Worm (Caenorhabditis elegans): ENCODE results near the gene apc-10.

Gene apc-10

DNA sequence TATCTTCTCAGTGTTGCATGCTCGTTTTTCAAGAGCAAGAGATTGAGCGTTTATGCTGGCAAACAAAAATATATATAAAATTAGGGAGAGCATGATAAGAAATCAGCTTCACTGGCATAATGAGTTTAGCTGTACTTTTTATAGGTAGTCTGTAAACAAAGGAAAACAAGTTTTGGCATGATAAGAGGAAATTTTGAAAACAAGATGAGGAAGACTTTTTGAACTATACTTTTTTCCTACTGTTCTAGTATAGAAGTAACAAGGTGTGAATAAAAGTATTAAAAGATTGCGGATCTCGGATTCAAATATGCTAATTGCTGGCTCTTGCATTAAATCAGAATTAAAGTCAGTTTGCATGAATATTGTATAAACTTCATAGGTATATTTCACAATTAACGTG, 7.2 kb downstream of the apc-10 start, which contains the start of gene F15H10.5:
TSS of gene F15H10.5 (minus strand) at position 101 of the 400 bp plus-strand sequence.
- TF ChIP-seq dao-5 (tag; optimal IDR thresholded peaks at IDR 0.05), result no peak
- TF ChIP-seq W03F9.2 (tag; optimal IDR thresholded peaks at IDR 0.05), result no peak
- TF ChIP-seq him-1 (tag; optimal IDR thresholded peaks at IDR 0.05), result no peak

DNA sequence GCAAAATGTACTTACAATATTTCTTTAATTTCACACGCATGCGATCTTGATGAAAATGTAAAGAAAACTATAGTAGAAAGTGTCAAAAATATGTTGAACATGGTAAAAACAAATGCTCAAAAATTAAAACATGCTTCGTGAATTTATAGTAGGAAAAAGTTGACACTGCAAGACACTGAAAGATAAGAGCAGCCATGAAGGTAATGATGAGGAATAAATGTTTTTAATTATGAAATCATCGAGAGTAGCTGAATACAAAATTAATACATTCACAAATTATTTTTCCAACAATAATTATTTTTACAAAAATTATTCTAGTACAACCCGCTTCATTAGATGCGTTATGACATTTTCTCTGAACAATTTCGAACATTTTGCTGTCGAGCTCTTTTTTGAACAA, 9.2 kb downstream of the apc-10 start, which contains the start of gene F15H10.10:
TSS of gene F15H10.10 (minus strand) at position 101 of the 400 bp plus-strand sequence.
- TF ChIP-seq dao-5 (tag; optimal IDR thresholded peaks at IDR 0.05) (no peak), W03F9.2 (tag; optimal IDR thresholded peaks at IDR 0.05) (no peak), him-1 (tag; optimal IDR thresholded peaks at IDR 0.05) (no peak)

DNA sequence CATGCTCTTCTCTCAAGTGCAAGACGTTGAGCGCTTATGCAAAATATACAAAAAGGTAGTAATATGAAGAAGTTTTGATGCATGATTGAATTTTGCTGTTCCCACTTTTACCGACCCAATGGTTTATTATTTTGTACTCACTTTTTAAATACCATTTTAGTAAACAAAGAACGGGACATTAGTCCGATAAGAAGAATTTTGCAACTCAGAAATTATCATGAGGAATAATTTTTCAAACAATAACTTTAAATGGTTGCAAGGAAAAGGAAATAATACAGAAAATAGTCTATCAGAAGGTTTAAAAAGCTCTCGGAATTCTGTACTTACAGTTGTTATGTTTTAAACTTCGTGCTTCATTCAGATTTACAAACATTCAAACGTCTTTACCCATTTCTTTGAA, 11.5 kb downstream of the apc-10 start, which contains the start of gene F15H10.9:
TSS of gene F15H10.9 (minus strand) at position 101 of the 400 bp plus-strand sequence.
- TF ChIP-seq dao-5 (tag; optimal IDR thresholded peaks at IDR 0.05), result no peak
- TF ChIP-seq W03F9.2 (tag; optimal IDR thresholded peaks at IDR 0.05), result no peak
- TF ChIP-seq him-1 (tag; optimal IDR thresholded peaks at IDR 0.05), result no peak

DNA sequence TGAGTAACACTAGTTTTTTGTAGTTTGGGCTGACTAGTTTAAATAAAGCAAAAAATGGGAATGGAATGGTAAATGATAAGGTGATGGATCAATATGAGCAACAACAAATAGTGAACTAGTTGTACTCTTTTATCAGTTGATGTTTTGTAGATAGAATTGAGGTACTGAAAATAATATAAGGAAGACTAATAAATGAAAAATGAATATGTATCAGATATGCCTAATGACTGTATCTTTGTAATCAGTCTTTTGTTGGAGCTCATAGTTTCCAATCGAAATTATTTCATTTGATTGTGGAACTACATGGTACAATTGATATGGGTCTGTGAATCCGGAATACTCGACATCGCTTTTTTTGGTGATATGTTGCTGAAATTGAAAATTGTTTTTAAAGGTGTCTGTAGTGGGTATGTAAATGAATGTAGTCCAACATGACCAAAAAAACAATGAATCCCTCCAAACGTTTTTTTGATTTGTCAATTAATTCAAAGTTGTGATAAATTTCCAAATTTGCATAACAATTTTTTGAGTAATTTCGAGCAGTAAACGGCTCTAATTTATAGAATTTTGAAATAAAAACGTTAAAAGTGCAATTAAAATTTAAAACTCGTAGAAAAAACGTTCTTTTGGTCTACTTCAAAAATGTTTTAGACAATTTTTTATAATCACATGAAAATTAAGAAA, 16.0 kb downstream of the apc-10 start, which contains the start of gene F15H10.12:
TSS of gene F15H10.12 (minus strand) at position 51 of the 684 bp plus-strand sequence.
- no peak for TF ChIP-seq dao-5 (tag; optimal IDR thresholded peaks at IDR 0.05)
- no peak for TF ChIP-seq W03F9.2 (tag; optimal IDR thresholded peaks at IDR 0.05)
- TF ChIP-seq him-1 (tag; optimal IDR thresholded peaks at IDR 0.05), result no peak

DNA sequence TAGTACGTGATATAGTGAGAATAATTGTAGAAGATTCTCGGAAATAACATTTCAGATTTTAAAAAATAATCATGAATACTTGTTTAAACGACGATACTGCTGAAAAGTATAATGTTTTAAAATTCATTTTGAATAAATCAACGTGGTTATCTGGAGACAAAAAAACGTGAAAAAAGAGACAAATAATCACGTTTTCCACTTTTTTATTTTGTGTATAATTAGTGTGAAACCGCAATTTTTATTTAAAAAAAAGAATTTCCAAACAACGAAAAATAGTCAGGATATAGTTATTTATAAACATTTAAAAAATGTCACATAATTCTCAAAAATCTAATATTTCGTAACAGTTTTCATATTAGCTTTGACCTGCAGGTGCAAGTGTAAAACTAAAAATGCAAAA, 19.8 kb downstream of the apc-10 start, which contains the start of gene F15H10.7:
TSS of gene F15H10.7 (minus strand) at position 101 of the 400 bp plus-strand sequence.
- TF ChIP-seq W03F9.2 (tag; optimal IDR thresholded peaks at IDR 0.05) (no peak), dao-5 (tag; optimal IDR thresholded peaks at IDR 0.05) (no peak), him-1 (tag; optimal IDR thresholded peaks at IDR 0.05) (no peak)

DNA sequence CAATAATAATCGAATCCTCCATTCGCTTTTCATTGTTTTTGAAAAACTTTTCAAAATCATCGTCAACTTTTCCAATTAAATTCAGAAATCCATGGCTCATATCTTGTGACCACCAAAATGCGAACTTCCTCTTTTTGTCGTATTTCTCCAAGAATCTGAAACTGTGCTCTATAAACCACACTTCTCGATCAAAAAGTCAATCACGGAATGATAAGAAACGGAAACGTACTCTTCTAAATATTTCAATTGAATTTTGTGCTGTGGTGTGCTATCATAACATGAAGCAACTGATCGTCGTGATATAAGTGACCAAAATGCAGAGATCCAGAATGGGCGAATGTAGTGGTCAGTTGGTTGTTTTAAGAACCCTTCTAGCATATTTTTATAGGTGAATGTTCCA, 21.5 kb downstream of the apc-10 start:
- TF ChIP-seq him-1 (tag; optimal IDR thresholded peaks at IDR 0.05) (no peak), W03F9.2 (tag; optimal IDR thresholded peaks at IDR 0.05) (no peak), dao-5 (tag; optimal IDR thresholded peaks at IDR 0.05) (no peak)

DNA sequence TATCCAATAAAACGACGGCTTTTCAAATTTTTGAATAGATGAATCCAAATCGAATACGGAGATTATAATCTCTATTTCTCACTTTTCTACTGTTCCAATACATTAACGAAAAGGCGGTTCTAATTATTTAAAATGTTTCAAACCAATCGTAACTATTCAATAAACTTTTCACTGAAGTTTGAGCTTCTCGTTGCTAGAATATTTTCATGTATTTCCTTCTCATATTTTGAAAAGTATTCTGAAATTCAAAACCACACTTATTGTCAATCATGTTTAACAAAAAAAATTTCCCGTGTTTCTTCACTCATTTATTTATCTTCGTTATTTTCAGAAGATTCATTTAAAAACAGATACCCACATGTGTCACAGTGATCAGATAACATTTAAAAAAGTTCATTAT, 23.3 kb downstream of the apc-10 start, which contains the start of gene F15H10.8:
TSS of gene F15H10.8 (minus strand) at position 101 of the 400 bp plus-strand sequence.
- TF ChIP-seq dao-5 (tag; optimal IDR thresholded peaks at IDR 0.05) (no peak), him-1 (tag; optimal IDR thresholded peaks at IDR 0.05) (no peak), W03F9.2 (tag; optimal IDR thresholded peaks at IDR 0.05) (no peak)

DNA sequence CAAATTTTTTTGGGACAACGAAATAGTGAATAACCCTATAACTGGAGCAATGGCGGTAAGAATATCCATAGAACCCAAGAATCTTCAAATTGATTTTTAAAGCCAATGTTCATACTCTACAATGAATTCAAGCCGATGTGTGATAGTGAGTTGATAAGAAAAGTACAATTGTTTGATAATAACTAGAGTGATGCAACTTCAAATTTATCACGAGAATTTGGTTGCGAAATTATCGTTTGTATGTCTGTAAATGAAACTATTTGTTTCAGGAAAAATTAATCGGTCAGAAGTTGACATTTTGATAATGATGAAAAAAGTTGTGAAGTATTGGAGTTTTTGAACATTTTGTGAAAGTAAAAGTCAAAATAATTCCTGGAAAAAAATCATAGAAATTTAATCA, 26.9 kb downstream of the apc-10 start:
- TF ChIP-seq W03F9.2 (tag; optimal IDR thresholded peaks at IDR 0.05), result no peak
- no peak for TF ChIP-seq dao-5 (tag; optimal IDR thresholded peaks at IDR 0.05)
- TF ChIP-seq him-1 (tag; optimal IDR thresholded peaks at IDR 0.05), result no peak

DNA sequence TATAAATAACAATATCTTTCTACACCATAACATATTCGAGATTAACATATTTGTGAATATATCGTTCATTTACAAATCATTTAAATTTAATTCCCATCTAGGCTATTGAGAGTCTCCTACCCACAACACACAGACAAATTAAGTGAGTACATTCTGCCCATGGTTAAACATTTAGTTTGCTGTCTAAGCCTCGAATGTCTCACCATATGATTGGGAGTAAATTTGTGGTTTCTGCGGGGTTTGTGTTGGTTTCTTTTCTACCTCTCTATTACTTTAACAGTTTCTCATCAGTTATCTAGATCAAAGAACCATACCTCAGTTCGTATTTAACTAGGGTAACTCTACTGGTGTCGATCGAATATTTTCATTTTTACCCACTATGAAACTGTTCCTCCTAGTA, 27.7 kb downstream of the apc-10 start, which contains the start of gene ugt-2:
TSS of gene ugt-2 (plus strand) at position 371 of the 400 bp plus-strand sequence.
- no peak for TF ChIP-seq him-1 (tag; optimal IDR thresholded peaks at IDR 0.05)
- TF ChIP-seq W03F9.2 (tag; optimal IDR thresholded peaks at IDR 0.05), result no peak
- no peak for TF ChIP-seq dao-5 (tag; optimal IDR thresholded peaks at IDR 0.05)

DNA sequence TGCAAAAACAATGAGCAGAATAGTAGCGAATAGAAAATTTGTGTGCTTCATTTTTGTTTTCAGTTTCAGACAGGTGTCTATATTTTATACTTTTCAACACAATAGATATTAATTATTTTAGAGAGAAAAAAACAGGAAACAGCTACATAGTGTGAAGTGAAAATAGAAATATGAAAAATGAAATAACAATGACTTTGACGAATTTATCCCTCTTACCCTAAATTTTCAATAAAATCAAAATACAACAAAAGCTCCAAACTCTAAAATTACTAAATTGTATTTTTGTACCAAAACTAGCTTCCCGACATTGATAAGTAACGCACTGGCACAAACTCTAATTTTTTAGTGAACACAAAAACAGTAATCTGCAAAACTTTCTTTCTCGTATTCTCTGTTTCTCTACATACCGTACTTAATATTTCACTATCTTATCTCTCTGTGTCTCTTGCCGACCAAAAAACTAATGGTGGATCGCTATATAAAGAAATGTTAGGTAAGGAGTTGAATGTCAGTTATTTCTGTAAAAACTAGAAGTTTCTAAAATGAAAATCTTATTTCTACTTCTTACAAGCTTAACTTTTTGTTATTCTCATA, 30.9 kb downstream of the apc-10 start, which contains the start of the genes col-151 and ugt-1:
TSS of gene col-151 (minus strand) at position 51 of the 594 bp plus-strand sequence.
TSS of gene ugt-1 (plus strand) at position 491 of the 594 bp plus-strand sequence.
- TF ChIP-seq dao-5 (tag; optimal IDR thresholded peaks at IDR 0.05) (no peak), him-1 (tag; optimal IDR thresholded peaks at IDR 0.05) (no peak), W03F9.2 (tag; optimal IDR thresholded peaks at IDR 0.05) (no peak)

DNA sequence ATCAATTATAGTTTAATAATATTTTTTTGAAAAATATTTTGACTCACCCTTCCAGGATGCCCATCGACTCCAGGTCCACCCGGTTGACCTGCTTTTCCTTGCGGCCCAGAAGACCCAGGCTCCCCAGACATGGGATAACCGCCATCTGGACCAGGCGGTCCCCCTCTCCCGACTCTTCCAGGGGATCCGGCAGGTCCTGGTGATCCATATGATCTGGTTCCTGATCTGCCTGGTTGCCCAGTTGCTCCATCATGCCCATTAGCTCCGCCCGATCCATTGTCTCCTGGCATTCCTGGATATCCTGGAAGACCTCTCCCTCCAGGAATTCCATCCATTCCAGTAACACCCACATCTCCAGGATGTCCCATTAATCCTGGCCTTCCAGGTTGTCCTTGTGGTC, 32.4 kb downstream of the apc-10 start:
- TF ChIP-seq W03F9.2 (tag; optimal IDR thresholded peaks at IDR 0.05), result no peak

DNA sequence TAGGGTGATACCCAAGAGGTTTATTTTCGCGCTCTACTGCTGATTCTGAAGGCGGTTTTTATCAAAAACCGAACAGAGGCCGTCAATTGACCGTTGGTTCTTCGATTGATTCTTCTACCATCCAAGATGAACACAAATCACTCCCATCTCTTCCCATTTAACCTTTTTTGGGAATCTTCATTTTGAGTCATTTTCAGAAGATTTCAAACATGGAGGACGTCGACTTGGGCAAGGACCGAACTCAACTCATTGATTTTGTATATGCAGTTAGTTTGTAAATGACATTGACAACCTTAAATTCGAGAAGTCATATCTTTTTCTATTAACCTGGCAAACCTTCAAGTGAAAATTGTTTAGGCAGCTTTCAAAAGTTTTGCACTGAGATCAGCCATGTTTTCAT, 37.8 kb downstream of the apc-10 start, which contains the start of gene AC3.5:
TSS of gene AC3.5 (plus strand) at position 210 of the 400 bp plus-strand sequence.
- no peak for TF ChIP-seq dao-5 (tag; optimal IDR thresholded peaks at IDR 0.05)

DNA sequence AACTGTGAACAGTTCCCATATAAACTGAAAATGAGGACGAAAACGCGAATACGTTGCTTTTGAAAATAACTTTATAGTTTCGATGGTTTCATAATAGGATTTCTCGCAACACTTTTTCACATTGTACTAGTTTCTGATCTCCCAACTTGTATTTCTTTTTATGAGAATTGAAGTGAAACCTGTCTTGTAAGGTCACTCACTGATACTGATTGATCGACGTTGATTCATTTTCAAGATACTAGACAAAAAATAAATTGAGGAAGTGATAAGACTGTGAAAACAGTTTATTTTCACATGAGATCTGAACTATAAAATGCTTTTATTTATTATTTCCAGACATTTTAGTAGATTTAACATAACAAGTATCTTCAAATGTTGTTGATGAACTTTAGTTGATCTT, 38.7 kb downstream of the apc-10 start:
- no peak for TF ChIP-seq dao-5 (tag; optimal IDR thresholded peaks at IDR 0.05)
- no peak for TF ChIP-seq W03F9.2 (tag; optimal IDR thresholded peaks at IDR 0.05)
- no peak for TF ChIP-seq him-1 (tag; optimal IDR thresholded peaks at IDR 0.05)

DNA sequence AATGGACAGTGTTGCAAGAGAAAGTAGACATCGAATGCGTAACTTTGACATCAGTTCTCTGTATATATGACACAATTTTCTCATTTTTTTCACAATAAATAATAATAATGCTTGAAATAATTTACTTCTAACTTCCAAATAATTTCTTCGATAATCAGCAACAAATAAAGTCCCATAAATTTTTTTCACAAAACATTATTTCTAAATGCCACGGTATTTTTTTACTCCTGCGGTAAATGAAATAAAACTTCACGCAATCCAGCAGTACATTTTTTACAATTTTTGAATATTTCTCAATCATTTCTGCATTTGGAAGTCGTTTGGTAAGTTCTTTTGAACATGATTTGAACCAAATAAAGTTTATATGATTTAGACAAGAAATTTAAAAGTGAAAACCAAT, 42.2 kb downstream of the apc-10 start, which contains the start of gene spe-10:
TSS of gene spe-10 (plus strand) at position 301 of the 400 bp plus-strand sequence.
- no peak for TF ChIP-seq W03F9.2 (tag; optimal IDR thresholded peaks at IDR 0.05)
- TF ChIP-seq dao-5 (tag; optimal IDR thresholded peaks at IDR 0.05), result no peak
